Fruit fly (Drosophila melanogaster): Measurements from ENCODE around the gene SkpC.

dm6 chrX:19844010-19844766 lies 28.3 kb downstream of the SkpC start:
- TF ChIP-seq psq (optimal IDR thresholded peaks at IDR 0.05) (no peak), Sin3A (optimal IDR thresholded peaks at IDR 0.05) (no peak)
